Fruit fly (Drosophila melanogaster) whole organism, embryonic: ENCODE measurements around the gene CG43402.
A peak's percentile ranks its signal among the peaks of the same experiment; 100 is the strongest.

Source experiments
- Adf1 ChIP-seq: fragments of 200-800 bp; sonication (Bioruptor generic); IDR thresholded peaks from 2 replicates; pipeline ENCODE4 v1.3.6; 2022; ENCODE audit warnings: missing biosample characterization, missing genetic modification characterization
- Blimp-1 ChIP-seq: fragments of 200-800 bp; sonication (Bioruptor generic); optimal IDR thresholded peaks from 3 replicates; lab custom pipeline; 2018; ENCODE audit warnings: missing biosample characterization, missing genetic modification characterization, mild to moderate bottlenecking, moderate library complexity, missing genetic modification reagents
- CG1024 ChIP-seq: fragments of 200-800 bp; sonication (Bioruptor generic); IDR thresholded peaks from 2 replicates; pipeline ENCODE4 v1.3.6; 2022; ENCODE audit warnings: missing biosample characterization, missing genetic modification characterization
- CG11247 ChIP-seq: fragments of 200-800 bp; sonication (Bioruptor generic); IDR thresholded peaks from 2 replicates; pipeline ENCODE4 v1.3.6; 2022; ENCODE audit warnings: missing biosample characterization, missing genetic modification characterization
- CG11398 ChIP-seq: fragments of 200-800 bp; sonication (Bioruptor generic); optimal IDR thresholded peaks from 2 replicates; lab custom pipeline; 2016; ENCODE audit warnings: missing biosample characterization, missing genetic modification characterization
- CG12236 ChIP-seq: fragments of 200-800 bp; sonication (Bioruptor generic); optimal IDR thresholded peaks from 2 replicates; lab custom pipeline; 2016; ENCODE audit warnings: missing biosample characterization, missing genetic modification characterization
- CG1233 ChIP-seq: fragments of 200-800 bp; sonication (Bioruptor generic); optimal IDR thresholded peaks from 4 replicates; lab custom pipeline; 2018; ENCODE audit warnings: missing biosample characterization, mild to moderate bottlenecking, missing genetic modification characterization
- CG12769 ChIP-seq: fragments of 200-800 bp; sonication (Bioruptor generic); optimal IDR thresholded peaks from 2 replicates; lab custom pipeline; 2019; ENCODE audit warnings: missing biosample characterization, mild to moderate bottlenecking, missing genetic modification characterization, moderate library complexity
- CG13287 ChIP-seq: fragments of 200-800 bp; sonication (Bioruptor generic); IDR thresholded peaks from 2 replicates; pipeline ENCODE4 v1.3.6; 2022; ENCODE audit warnings: missing biosample characterization, missing genetic modification characterization; ENCODE audit not compliant: partially characterized antibody
- CG16813 ChIP-seq: fragments of 200-800 bp; sonication (Bioruptor generic); IDR thresholded peaks from 3 replicates; pipeline ENCODE4 v1.3.6; 2022; ENCODE audit warnings: missing biosample characterization, missing genetic modification characterization; ENCODE audit not compliant: partially characterized antibody
- CG16863 ChIP-seq: fragments of 200-800 bp; sonication (Bioruptor generic); optimal IDR thresholded peaks from 3 replicates; lab custom pipeline; 2016; ENCODE audit warnings: missing biosample characterization, missing genetic modification characterization
- CG2678 ChIP-seq: fragments of 200-800 bp; sonication (Bioruptor generic); optimal IDR thresholded peaks from 3 replicates; lab custom pipeline; 2019; ENCODE audit warnings: missing biosample characterization, mild to moderate bottlenecking, missing genetic modification characterization, moderate library complexity
- CG3065 ChIP-seq: fragments of 200-800 bp; sonication (Bioruptor generic); optimal IDR thresholded peaks from 2 replicates; lab custom pipeline; 2016; ENCODE audit warnings: missing biosample characterization, missing genetic modification characterization
- CG31441 ChIP-seq: fragments of 200-800 bp; sonication (Bioruptor generic); IDR thresholded peaks from 2 replicates; pipeline ENCODE4 v1.3.6; 2022; ENCODE audit warnings: missing biosample characterization, missing genetic modification characterization
- CG32532 ChIP-seq: fragments of 200-800 bp; sonication (Bioruptor generic); IDR thresholded peaks from 2 replicates; pipeline ENCODE4 v1.3.6; 2022; ENCODE audit warnings: missing biosample characterization, missing genetic modification characterization
- CG33557 ChIP-seq: fragments of 200-800 bp; sonication (Bioruptor generic); optimal IDR thresholded peaks from 2 replicates; lab custom pipeline; 2019; ENCODE audit warnings: missing biosample characterization, mild to moderate bottlenecking, missing genetic modification characterization, moderate library complexity
- CG3847 ChIP-seq: fragments of 200-800 bp; sonication (Bioruptor generic); IDR thresholded peaks from 2 replicates; pipeline ENCODE4 v1.3.6; 2022; ENCODE audit warnings: missing biosample characterization, missing genetic modification characterization
- CG42726 ChIP-seq: fragments of 200-800 bp; sonication (Bioruptor generic); IDR thresholded peaks from 2 replicates; pipeline ENCODE4 v1.3.6; 2022; ENCODE audit warnings: missing biosample characterization, missing genetic modification characterization; ENCODE audit not compliant: partially characterized antibody
- CG4282 ChIP-seq: fragments of 200-800 bp; sonication (Bioruptor generic); optimal IDR thresholded peaks from 2 replicates; lab custom pipeline; 2016; ENCODE audit warnings: missing biosample characterization, missing genetic modification characterization
- CG5180 ChIP-seq: fragments of 200-800 bp; sonication (Bioruptor generic); optimal IDR thresholded peaks from 3 replicates; lab custom pipeline; 2017; ENCODE audit warnings: missing biosample characterization, missing genetic modification characterization, mild to moderate bottlenecking, moderate library complexity, missing genetic modification reagents
- CG7745 ChIP-seq: fragments of 200-800 bp; sonication (Bioruptor generic); optimal IDR thresholded peaks from 2 replicates; lab custom pipeline; 2018; ENCODE audit warnings: missing biosample characterization, mild to moderate bottlenecking, missing genetic modification characterization, moderate library complexity
- CG8089 ChIP-seq: fragments of 200-800 bp; sonication (Bioruptor generic); optimal IDR thresholded peaks from 3 replicates; lab custom pipeline; 2016; ENCODE audit warnings: missing biosample characterization, missing genetic modification characterization
- CG8388 ChIP-seq: fragments of 200-800 bp; sonication (Bioruptor generic); optimal IDR thresholded peaks from 2 replicates; lab custom pipeline; 2019; ENCODE audit warnings: missing biosample characterization, mild to moderate bottlenecking, missing genetic modification characterization, moderate library complexity
- CG9437 ChIP-seq: fragments of 200-800 bp; sonication (Bioruptor generic); optimal IDR thresholded peaks from 2 replicates; lab custom pipeline; 2018; ENCODE audit warnings: missing biosample characterization, mild to moderate bottlenecking, missing genetic modification characterization
- CoRest ChIP-seq: fragments of 200-800 bp; sonication (Bioruptor generic); optimal IDR thresholded peaks from 3 replicates; lab custom pipeline; 2018; ENCODE audit warnings: missing biosample characterization, mild to moderate bottlenecking, missing genetic modification characterization, moderate library complexity
- Dfd ChIP-seq, 2 experiments: fragments of >200 bp; optimal IDR thresholded peaks; 2 replicates each; lab custom pipeline; 2017; ENCODE audit warnings: missing biosample characterization in 2 of 2, missing genetic modification characterization in 2 of 2
- Dip2 ChIP-seq: fragments of 200-800 bp; sonication (Bioruptor generic); IDR thresholded peaks from 2 replicates; pipeline ENCODE4 v1.3.6; 2022; ENCODE audit warnings: missing biosample characterization, missing genetic modification characterization
- Drgx ChIP-seq: fragments of 200-800 bp; sonication (Bioruptor generic); IDR thresholded peaks from 2 replicates; pipeline ENCODE4 v1.3.6; 2022; ENCODE audit warnings: missing biosample characterization, missing genetic modification characterization
- E2f2 ChIP-seq: fragments of 200-800 bp; sonication (Bioruptor generic); IDR thresholded peaks from 2 replicates; pipeline ENCODE4 v1.3.6; 2022; ENCODE audit warnings: missing biosample characterization, missing genetic modification characterization
- Hmr ChIP-seq: fragments of 200-800 bp; sonication (Bioruptor generic); optimal IDR thresholded peaks from 3 replicates; lab custom pipeline; 2017; ENCODE audit warnings: mild to moderate bottlenecking, missing biosample characterization, missing genetic modification reagents, missing genetic modification characterization
- Max ChIP-seq: fragments of 200-800 bp; sonication (Bioruptor generic); optimal IDR thresholded peaks from 2 replicates; lab custom pipeline; 2016; ENCODE audit warnings: missing biosample characterization, mild to moderate bottlenecking, missing genetic modification characterization
- Med ChIP-seq: fragments of 200-800 bp; sonication (Bioruptor generic); peaks from one replicate; lab custom pipeline; 2016; ENCODE audit warnings: missing biosample characterization, missing genetic modification characterization, mild to moderate bottlenecking, inconsistent platforms, moderate library complexity
- NC2α ChIP-seq: fragments of 200-800 bp; sonication (Bioruptor generic); optimal IDR thresholded peaks from 2 replicates; lab custom pipeline; 2016; ENCODE audit warnings: missing biosample characterization, missing genetic modification characterization
- Nf-YA ChIP-seq: fragments of 200-800 bp; sonication (Bioruptor generic); IDR thresholded peaks from 2 replicates; pipeline ENCODE4 v1.3.6; 2022; ENCODE audit warnings: missing biosample characterization, missing genetic modification characterization
- Poxn ChIP-seq: fragments of 200-800 bp; sonication (Bioruptor generic); IDR thresholded peaks from 2 replicates; pipeline ENCODE4 v1.3.6; 2022; ENCODE audit warnings: missing biosample characterization, missing genetic modification characterization
- bcd ChIP-seq: fragments of 200-800 bp; sonication (Bioruptor generic); optimal IDR thresholded peaks from 2 replicates; lab custom pipeline; 2017; ENCODE audit warnings: missing biosample characterization, mild to moderate bottlenecking, missing genetic modification characterization
- bowl ChIP-seq: fragments of 200-800 bp; sonication (Bioruptor generic); IDR thresholded peaks from 2 replicates; pipeline ENCODE4 v1.3.6; 2022; ENCODE audit warnings: missing biosample characterization, missing genetic modification characterization
- cato ChIP-seq: fragments of 200-800 bp; sonication (Bioruptor generic); optimal IDR thresholded peaks from 2 replicates; lab custom pipeline; 2016; ENCODE audit warnings: missing biosample characterization, missing genetic modification characterization, borderline replicate concordance
- disco-r ChIP-seq: fragments of 200-800 bp; sonication (Bioruptor generic); optimal IDR thresholded peaks from 2 replicates; lab custom pipeline; 2016; ENCODE audit warnings: missing biosample characterization, missing genetic modification characterization
- jing ChIP-seq: fragments of 200-800 bp; sonication (Bioruptor generic); optimal IDR thresholded peaks from 2 replicates; lab custom pipeline; 2018; ENCODE audit warnings: missing biosample characterization, mild to moderate bottlenecking, missing genetic modification characterization
- nom ChIP-seq: fragments of 200-800 bp; sonication (Bioruptor generic); optimal IDR thresholded peaks from 2 replicates; lab custom pipeline; 2017; ENCODE audit warnings: missing biosample characterization, missing genetic modification characterization, mild to moderate bottlenecking, moderate library complexity, missing genetic modification reagents
- oc ChIP-seq: fragments of 200-800 bp; sonication (Bioruptor generic); optimal IDR thresholded peaks from 2 replicates; lab custom pipeline; 2018; ENCODE audit warnings: missing biosample characterization, mild to moderate bottlenecking, missing genetic modification characterization, moderate library complexity
- org-1 ChIP-seq: fragments of 200-800 bp; sonication (Bioruptor generic); optimal IDR thresholded peaks from 2 replicates; lab custom pipeline; 2017; ENCODE audit warnings: missing biosample characterization, missing genetic modification characterization
- otp ChIP-seq: fragments of 200-800 bp; sonication (Bioruptor generic); IDR thresholded peaks from 3 replicates; pipeline ENCODE4, ENCODE4 v1.3.6; 2022; ENCODE audit warnings: missing biosample characterization, missing genetic modification characterization
- pnt ChIP-seq: fragments of 200-800 bp; sonication (Bioruptor generic); optimal IDR thresholded peaks from 3 replicates; lab custom pipeline; 2016; ENCODE audit warnings: missing biosample characterization, missing genetic modification characterization
- psq ChIP-seq: fragments of 200-800 bp; sonication (Bioruptor generic); optimal IDR thresholded peaks from 2 replicates; lab custom pipeline; 2017; ENCODE audit warnings: missing biosample characterization, missing genetic modification characterization
- schlank ChIP-seq: fragments of 200-800 bp; sonication (Bioruptor generic); optimal IDR thresholded peaks from 2 replicates; lab custom pipeline; 2018; ENCODE audit warnings: missing biosample characterization, mild to moderate bottlenecking, missing genetic modification characterization
- sqz ChIP-seq: fragments of 200-800 bp; sonication (Bioruptor generic); optimal IDR thresholded peaks from 3 replicates; lab custom pipeline; 2018; ENCODE audit warnings: missing biosample characterization, mild to moderate bottlenecking, missing genetic modification characterization
- ssp ChIP-seq: fragments of 200-800 bp; sonication (Bioruptor generic); IDR thresholded peaks from 2 replicates; pipeline ENCODE4 v1.3.6; 2022; ENCODE audit warnings: missing biosample characterization, missing genetic modification characterization
- zfh2 ChIP-seq: fragments of 200-800 bp; sonication (Bioruptor generic); optimal IDR thresholded peaks from 2 replicates; lab custom pipeline; 2016; ENCODE audit warnings: missing biosample characterization, missing genetic modification characterization

The CG43402 gene

DNA sequence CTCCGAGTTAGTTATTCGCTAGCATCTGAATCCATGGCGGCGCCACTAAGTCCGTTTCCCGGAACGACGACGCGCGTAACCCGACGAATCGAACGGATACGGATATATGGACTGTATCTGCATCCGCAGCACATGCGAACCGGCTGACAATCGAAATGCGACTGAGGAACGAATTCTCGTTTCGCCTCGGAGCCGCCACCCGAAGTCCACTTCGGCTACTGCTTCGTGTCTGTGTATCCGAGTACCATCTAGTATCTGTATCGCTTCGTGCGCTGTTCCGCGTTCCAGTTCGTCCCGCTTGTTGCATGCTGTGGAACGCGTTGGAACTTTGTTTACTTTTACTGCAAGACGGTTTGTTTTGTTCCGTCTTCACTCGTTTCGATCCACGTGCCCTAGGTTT, 22.1 kb upstream of the CG43402 start, which contains the start of gene robo2 (continued):
- peak; percentile 63; the same call in 1 of the 2 replicates for TF ChIP-seq CG13287 (GFP tag; lab: Robert Waterston, UW)
- TF ChIP-seq E2f2: peak; percentile 22; the same call in 1 of the 2 replicates
- peak; percentile 22 for TF ChIP-seq pnt
- TF ChIP-seq CG16813 (GFP tag; lab: Robert Waterston, UW): peak; percentile 39; the same call in 1 of the 3 replicates
- TF ChIP-seq CG31441 (GFP tag; lab: Robert Waterston, UW): peak; percentile 16; the same call in 1 of the 2 replicates
- peak; percentile 10 for TF ChIP-seq NC2α
- peak; percentile 24 for TF ChIP-seq disco-r
- peak; percentile 25 for TF ChIP-seq org-1 (GFP tag; lab: Kevin White, UChicago)
- TF ChIP-seq Blimp-1 (GFP tag; lab: Kevin White, UChicago): peak; percentile 21
- TF ChIP-seq CG12236 (GFP tag; lab: Kevin White, UChicago): peak; percentile 1
- peak; percentile 32 for TF ChIP-seq CG8388 (GFP tag; lab: Kevin White, UChicago)
- TF ChIP-seq CG42726 (GFP tag; lab: Robert Waterston, UW): peak; percentile 74; the same call in 1 of the 2 replicates
- TF ChIP-seq Nf-YA (GFP tag; lab: Robert Waterston, UW): peak; percentile 68
- TF ChIP-seq sqz: no peak
- peak; percentile 67 for TF ChIP-seq Hmr (GFP tag; lab: Kevin White, UChicago)
- peak; percentile 62; the same call in 1 of the 3 replicates for TF ChIP-seq otp
- TF ChIP-seq CG7745: peak; percentile 73
- TF ChIP-seq Drgx (GFP tag; lab: Robert Waterston, UW): peak; percentile 63
- peak; percentile 12 for TF ChIP-seq CG4282
- TF ChIP-seq psq: no peak
- no peak for TF ChIP-seq CG3065 (GFP tag; lab: Kevin White, UChicago)
- no peak for TF ChIP-seq cato (GFP tag; lab: Kevin White, UChicago)
- peak; percentile 49 for TF ChIP-seq CG33557 (GFP tag; lab: Kevin White, UChicago)
- peak; percentile 69 for TF ChIP-seq nom
- TF ChIP-seq oc (tag; lab: Kevin White, UChicago): peak; percentile 71
- peak; percentile 65 for TF ChIP-seq Adf1 (GFP tag; lab: Robert Waterston, UW)
- no peak for TF ChIP-seq Dfd (GFP tag; optimal IDR thresholded peaks at IDR 0.05; lab: Kevin White, UChicago)
- TF ChIP-seq CG1024 (GFP tag; lab: Robert Waterston, UW): peak; percentile 7; the same call in 1 of the 2 replicates
- TF ChIP-seq Poxn: no peak
- TF ChIP-seq CoRest (tag; lab: Kevin White, UChicago): peak; percentile 10
- peak; percentile 93 for TF ChIP-seq jing (GFP tag; lab: Kevin White, UChicago)
- peak; percentile 29 for TF ChIP-seq CG3847 (GFP tag; lab: Robert Waterston, UW)
- peak; percentile 66 for TF ChIP-seq Max (GFP tag; lab: Kevin White, UChicago)
- TF ChIP-seq Dip2 (GFP tag; lab: Robert Waterston, UW): no peak
- TF ChIP-seq CG9437 (GFP tag; lab: Kevin White, UChicago): peak; percentile 32
- TF ChIP-seq CG16863 (GFP tag; lab: Kevin White, UChicago): peak; percentile 47
- TF ChIP-seq CG11398 (GFP tag; lab: Kevin White, UChicago): peak; percentile 67
- peak; percentile 26 for TF ChIP-seq CG8089 (GFP tag; lab: Kevin White, UChicago)
- peak; percentile 92 for TF ChIP-seq CG12769 (tag; lab: Kevin White, UChicago)
- peak; percentile 67; the same call in 1 of the 2 replicates for TF ChIP-seq CG32532 (GFP tag; lab: Robert Waterston, UW)
- no peak for TF ChIP-seq zfh2 (GFP tag; lab: Kevin White, UChicago)
- TF ChIP-seq CG5180 (GFP tag; lab: Kevin White, UChicago): peak; percentile 93
- TF ChIP-seq CG1233 (GFP tag; lab: Kevin White, UChicago): peak; percentile 51
- peak; percentile 20 for TF ChIP-seq bcd
- peak; percentile 60; the same call in 1 of the 2 replicates for TF ChIP-seq bowl
- peak; percentile 37; the same call in 1 of the 2 replicates for TF ChIP-seq CG11247 (GFP tag; lab: Robert Waterston, UW)
- TF ChIP-seq schlank (tag; lab: Kevin White, UChicago): peak; percentile 41
- TF ChIP-seq Med (GFP tag; lab: Kevin White, UChicago): peak; percentile 96
- TF ChIP-seq CG2678: peak; percentile 44
- no peak for TF ChIP-seq ssp (GFP tag; lab: Robert Waterston, UW)
